Fruit fly (Drosophila melanogaster) whole organism, embryonic: ENCODE data around the gene Tango2.
A peak's percentile ranks its signal among the peaks of the same experiment; 100 is the strongest.

Source experiments
- Atf-2 ChIP-seq: fragments of 200-800 bp; sonication (Bioruptor generic); optimal IDR thresholded peaks from 2 replicates; lab custom pipeline; 2016; ENCODE audit warnings: missing biosample characterization, missing genetic modification characterization
- CG11560 ChIP-seq: fragments of 200-800 bp; sonication (Bioruptor generic); IDR thresholded peaks from 3 replicates; pipeline ENCODE4 v1.3.6; 2022; ENCODE audit warnings: missing biosample characterization, missing genetic modification characterization
- CG11696 ChIP-seq: fragments of 200-800 bp; sonication (Bioruptor generic); IDR thresholded peaks from 2 replicates; pipeline ENCODE4 v1.3.6; 2022; ENCODE audit warnings: missing biosample characterization, missing genetic modification characterization
- CG12659 ChIP-seq: fragments of 200-800 bp; sonication (Bioruptor generic); optimal IDR thresholded peaks from 3 replicates; lab custom pipeline; 2017; ENCODE audit warnings: mild to moderate bottlenecking, missing biosample characterization, missing genetic modification reagents, missing genetic modification characterization
- CG12942 ChIP-seq: fragments of 200-800 bp; sonication (Bioruptor generic); optimal IDR thresholded peaks from 3 replicates; lab custom pipeline; 2016; ENCODE audit warnings: missing biosample characterization, missing genetic modification characterization
- CG17829 ChIP-seq: fragments of 200-800 bp; optimal IDR thresholded peaks from 2 replicates; lab custom pipeline; 2019; ENCODE audit warnings: missing biosample characterization, mild to moderate bottlenecking, missing genetic modification characterization, moderate library complexity
- CG18011 ChIP-seq: fragments of 200-800 bp; sonication (Bioruptor generic); optimal IDR thresholded peaks from 2 replicates; lab custom pipeline; 2017; ENCODE audit warnings: missing biosample characterization, missing genetic modification characterization, mild to moderate bottlenecking, moderate library complexity, missing genotype
- CG2712 ChIP-seq: fragments of 200-800 bp; optimal IDR thresholded peaks from 3 replicates; lab custom pipeline; 2019; ENCODE audit warnings: missing biosample characterization, mild to moderate bottlenecking, missing genetic modification characterization, moderate library complexity
- CG34422 ChIP-seq: fragments of 200-800 bp; sonication (Bioruptor generic); IDR thresholded peaks from 3 replicates; pipeline ENCODE4 v1.3.6; 2022; ENCODE audit warnings: missing biosample characterization, missing genetic modification characterization
- CG4282 ChIP-seq: fragments of 200-800 bp; sonication (Bioruptor generic); optimal IDR thresholded peaks from 2 replicates; lab custom pipeline; 2016; ENCODE audit warnings: missing biosample characterization, missing genetic modification characterization
- CG6175 ChIP-seq: fragments of 200-800 bp; sonication (Bioruptor generic); IDR thresholded peaks from 3 replicates; pipeline ENCODE4 v1.3.6; 2022; ENCODE audit warnings: missing biosample characterization, missing genetic modification characterization
- CG6813 ChIP-seq: fragments of 200-800 bp; sonication (Bioruptor generic); optimal IDR thresholded peaks from 2 replicates; lab custom pipeline; 2017; ENCODE audit warnings: missing biosample characterization, missing genetic modification characterization, mild to moderate bottlenecking, moderate library complexity, missing genetic modification reagents
- CG8359 ChIP-seq: fragments of 200-800 bp; sonication (Bioruptor generic); optimal IDR thresholded peaks from 2 replicates; lab custom pipeline; 2017; ENCODE audit warnings: missing biosample characterization, mild to moderate bottlenecking, missing genetic modification characterization, borderline replicate concordance
- CG9215 ChIP-seq: fragments of 200-800 bp; sonication (Bioruptor generic); IDR thresholded peaks from 2 replicates; pipeline ENCODE4 v1.3.6; 2022; ENCODE audit warnings: missing biosample characterization, missing genetic modification characterization
- CG9727 ChIP-seq: fragments of 200-800 bp; sonication (Bioruptor generic); optimal IDR thresholded peaks from 3 replicates; lab custom pipeline; 2017; ENCODE audit warnings: missing biosample characterization, mild to moderate bottlenecking, missing genetic modification characterization
- CG9797 ChIP-seq: fragments of 200-800 bp; sonication (Bioruptor generic); optimal IDR thresholded peaks from 3 replicates; lab custom pipeline; 2018; ENCODE audit warnings: missing biosample characterization, mild to moderate bottlenecking, missing genetic modification characterization
- CHES-1-like ChIP-seq: fragments of 200-800 bp; sonication (Bioruptor generic); optimal IDR thresholded peaks from 2 replicates; lab custom pipeline; 2016; ENCODE audit warnings: missing biosample characterization, missing genetic modification characterization
- Dp ChIP-seq: fragments of 200-800 bp; sonication (Bioruptor generic); optimal IDR thresholded peaks from 2 replicates; lab custom pipeline; 2018; ENCODE audit warnings: missing biosample characterization, mild to moderate bottlenecking, missing genetic modification characterization, moderate library complexity
- Drgx ChIP-seq: fragments of 200-800 bp; sonication (Bioruptor generic); IDR thresholded peaks from 2 replicates; pipeline ENCODE4 v1.3.6; 2022; ENCODE audit warnings: missing biosample characterization, missing genetic modification characterization
- HLH3B ChIP-seq: fragments of 200-800 bp; sonication (Bioruptor generic); IDR thresholded peaks from 2 replicates; pipeline ENCODE4 v1.3.6; 2022; ENCODE audit warnings: missing biosample characterization, missing genetic modification characterization
- HLH54F ChIP-seq: fragments of 200-800 bp; sonication (Bioruptor generic); optimal IDR thresholded peaks from 3 replicates; lab custom pipeline; 2016; ENCODE audit warnings: missing biosample characterization, missing genetic modification characterization
- Hand ChIP-seq: fragments of 200-800 bp; sonication (Bioruptor generic); optimal IDR thresholded peaks from 2 replicates; lab custom pipeline; 2017; ENCODE audit warnings: mild to moderate bottlenecking, missing biosample characterization, missing genetic modification reagents, missing genetic modification characterization
- Lpt ChIP-seq: fragments of >200 bp; optimal IDR thresholded peaks from 2 replicates; lab custom pipeline; 2018; ENCODE audit warnings: missing biosample characterization, missing genetic modification characterization
- MESR4 ChIP-seq: fragments of 200-800 bp; sonication (Bioruptor generic); optimal IDR thresholded peaks from 2 replicates; lab custom pipeline; 2018; ENCODE audit warnings: missing biosample characterization, mild to moderate bottlenecking, missing genetic modification characterization, moderate library complexity
- Mrtf ChIP-seq: fragments of 200-800 bp; sonication (Bioruptor generic); IDR thresholded peaks from 3 replicates; pipeline ENCODE4 v1.3.6; 2022; ENCODE audit warnings: missing biosample characterization, missing genetic modification characterization
- Myb ChIP-seq: fragments of 200-800 bp; sonication (Bioruptor generic); optimal IDR thresholded peaks from 2 replicates; lab custom pipeline; 2016; ENCODE audit warnings: missing biosample characterization, missing genetic modification characterization
- Nf-YB ChIP-seq: fragments of 200-800 bp; sonication (Bioruptor generic); optimal IDR thresholded peaks from 3 replicates; lab custom pipeline; 2019; ENCODE audit warnings: missing biosample characterization, mild to moderate bottlenecking, missing genetic modification characterization, moderate library complexity
- Optix ChIP-seq: fragments of 200-800 bp; sonication (Bioruptor generic); IDR thresholded peaks from 3 replicates; pipeline ENCODE4 v1.3.6; 2022; ENCODE audit warnings: missing biosample characterization, missing genetic modification characterization
- Rfx ChIP-seq: fragments of 200-800 bp; sonication (Bioruptor generic); IDR thresholded peaks from 2 replicates; pipeline ENCODE4 v1.3.6; 2022; ENCODE audit warnings: missing biosample characterization, missing genetic modification characterization
- Side ChIP-seq: fragments of 200-800 bp; sonication (Bioruptor generic); optimal IDR thresholded peaks from 2 replicates; lab custom pipeline; 2016; ENCODE audit warnings: missing biosample characterization, missing genetic modification characterization
- Vsx1 ChIP-seq: fragments of 200-800 bp; sonication (Bioruptor generic); optimal IDR thresholded peaks from 2 replicates; lab custom pipeline; 2017; ENCODE audit warnings: missing biosample characterization, mild to moderate bottlenecking, missing genetic modification characterization, missing genetic modification reagents
- Xrp1 ChIP-seq: fragments of 200-800 bp; sonication (Bioruptor generic); IDR thresholded peaks from 2 replicates; pipeline ENCODE4 v1.3.6; 2022; ENCODE audit warnings: missing biosample characterization, missing genetic modification characterization
- abd-A ChIP-seq: fragments of 200-800 bp; sonication (Bioruptor generic); optimal IDR thresholded peaks from 3 replicates; lab custom pipeline; 2019; ENCODE audit warnings: missing biosample characterization, mild to moderate bottlenecking, missing genetic modification characterization, moderate library complexity
- ase ChIP-seq: fragments of 200-800 bp; sonication (Bioruptor generic); IDR thresholded peaks from 3 replicates; pipeline ENCODE4 v1.3.6; 2022; ENCODE audit warnings: missing biosample characterization, missing genetic modification characterization
- bowl ChIP-seq: fragments of 200-800 bp; sonication (Bioruptor generic); IDR thresholded peaks from 2 replicates; pipeline ENCODE4 v1.3.6; 2022; ENCODE audit warnings: missing biosample characterization, missing genetic modification characterization
- fd64A ChIP-seq: fragments of 200-800 bp; sonication (Bioruptor generic); optimal IDR thresholded peaks from 3 replicates; lab custom pipeline; 2018; ENCODE audit warnings: missing biosample characterization, mild to moderate bottlenecking, missing genetic modification characterization
- fu2 ChIP-seq: fragments of 200-800 bp; sonication (Bioruptor generic); optimal IDR thresholded peaks from 2 replicates; lab custom pipeline; 2016; ENCODE audit warnings: missing biosample characterization, missing genetic modification characterization
- grau ChIP-seq: fragments of 200-800 bp; optimal IDR thresholded peaks from 3 replicates; lab custom pipeline; 2019; ENCODE audit warnings: missing biosample characterization, mild to moderate bottlenecking, missing genetic modification characterization, moderate library complexity
- gsb-n ChIP-seq: fragments of 200-800 bp; sonication (Bioruptor generic); optimal IDR thresholded peaks from 3 replicates; lab custom pipeline; 2018; ENCODE audit warnings: missing biosample characterization, mild to moderate bottlenecking, missing genetic modification characterization
- her ChIP-seq: fragments of 200-800 bp; sonication (Bioruptor generic); optimal IDR thresholded peaks from 2 replicates; lab custom pipeline; 2016; ENCODE audit warnings: missing biosample characterization, missing genetic modification characterization
- ind ChIP-seq: fragments of 200-800 bp; sonication (Bioruptor generic); optimal IDR thresholded peaks from 3 replicates; lab custom pipeline; 2016; ENCODE audit warnings: missing biosample characterization, missing genetic modification characterization
- kni ChIP-seq: fragments of 200-800 bp; sonication (Bioruptor generic); optimal IDR thresholded peaks from 3 replicates; lab custom pipeline; 2017; ENCODE audit warnings: mild to moderate bottlenecking, missing biosample characterization, missing genetic modification reagents, missing genetic modification characterization
- odd ChIP-seq: fragments of 200-800 bp; sonication (Bioruptor generic); optimal IDR thresholded peaks from 2 replicates; lab custom pipeline; 2017; ENCODE audit warnings: missing biosample characterization, mild to moderate bottlenecking, missing genetic modification characterization
- pita ChIP-seq: fragments of 200-800 bp; sonication (Bioruptor generic); optimal IDR thresholded peaks from 2 replicates; lab custom pipeline; 2017; ENCODE audit warnings: missing biosample characterization, mild to moderate bottlenecking, missing genetic modification characterization
- pros ChIP-seq: fragments of 200-800 bp; sonication (Bioruptor generic); optimal IDR thresholded peaks from 3 replicates; lab custom pipeline; 2019; ENCODE audit warnings: missing biosample characterization, mild to moderate bottlenecking, missing genetic modification characterization, moderate library complexity
- pzg ChIP-seq: fragments of 200-800 bp; sonication (Bioruptor generic); optimal IDR thresholded peaks from 3 replicates; lab custom pipeline; 2018; ENCODE audit warnings: missing biosample characterization, mild to moderate bottlenecking, missing genetic modification characterization, moderate library complexity
- ranshi ChIP-seq: fragments of 200-800 bp; sonication (Bioruptor generic); IDR thresholded peaks from 2 replicates; pipeline ENCODE4 v1.3.6; 2022; ENCODE audit warnings: missing biosample characterization, missing genetic modification characterization
- salm ChIP-seq: fragments of 200-800 bp; sonication (Bioruptor generic); optimal IDR thresholded peaks from 2 replicates; lab custom pipeline; 2018; ENCODE audit warnings: missing biosample characterization, mild to moderate bottlenecking, missing genetic modification characterization
- sens ChIP-seq: fragments of 200-800 bp; sonication (Bioruptor generic); peaks from one replicate; lab custom pipeline; 2016; ENCODE audit warnings: missing biosample characterization, missing genetic modification characterization
- sens-2 ChIP-seq: fragments of 200-800 bp; sonication (Bioruptor generic); IDR thresholded peaks from 2 replicates; pipeline ENCODE4 v1.3.6; 2022; ENCODE audit warnings: missing biosample characterization, missing genetic modification characterization
- sima ChIP-seq: fragments of 200-800 bp; sonication (Bioruptor generic); optimal IDR thresholded peaks from 2 replicates; lab custom pipeline; 2016; ENCODE audit warnings: missing biosample characterization, missing genetic modification characterization
- vfl ChIP-seq: fragments of 200-800 bp; sonication (Bioruptor generic); optimal IDR thresholded peaks from 2 replicates; lab custom pipeline; 2016; ENCODE audit warnings: missing biosample characterization, missing genetic modification characterization
- wek ChIP-seq: fragments of 200-800 bp; sonication (Bioruptor generic); optimal IDR thresholded peaks from 3 replicates; lab custom pipeline; 2018; ENCODE audit warnings: missing biosample characterization, mild to moderate bottlenecking, missing genetic modification characterization, moderate library complexity

The Tango2 gene

dm6 chrX:13632606-13633005 lies 15.8 kb downstream of the Tango2 start (continued):
- TF ChIP-seq Drgx (GFP tag; lab: Robert Waterston, UW) = no peak
- no peak for TF ChIP-seq Optix
- TF ChIP-seq CG6813 = peak; percentile 25
- no peak for TF ChIP-seq sima (GFP tag; lab: Kevin White, UChicago)
- no peak for TF ChIP-seq CG6175 (GFP tag; lab: Robert Waterston, UW)
- TF ChIP-seq CG11696 = no peak
- no peak for TF ChIP-seq Mrtf (GFP tag; lab: Robert Waterston, UW)
- no peak for TF ChIP-seq ase (GFP tag; lab: Robert Waterston, UW)
- TF ChIP-seq fd64A = no peak
- TF ChIP-seq ranshi (GFP tag; lab: Robert Waterston, UW) = no peak
- no peak for TF ChIP-seq pros
- no peak for TF ChIP-seq Myb
- no peak for TF ChIP-seq HLH3B (GFP tag; lab: Robert Waterston, UW)
- no peak for TF ChIP-seq CG11560 (tag; lab: Robert Waterston, UW)
- TF ChIP-seq ind = no peak
- TF ChIP-seq Xrp1 (GFP tag; lab: Robert Waterston, UW) = no peak
- TF ChIP-seq CG12942 (GFP tag; lab: Kevin White, UChicago) = no peak
- no peak for TF ChIP-seq sens-2
- TF ChIP-seq Rfx = peak; percentile 46; the same call in 1 of the 2 replicates
- TF ChIP-seq CG8359 (GFP tag; lab: Kevin White, UChicago) = no peak
- TF ChIP-seq CG4282 (GFP tag; lab: Kevin White, UChicago) = no peak
- TF ChIP-seq CG9727 = no peak
- no peak for TF ChIP-seq CG9797 (GFP tag; lab: Kevin White, UChicago)
- TF ChIP-seq bowl (GFP tag; lab: Robert Waterston, UW) = no peak
- no peak for TF ChIP-seq salm (tag; lab: Kevin White, UChicago)
- TF ChIP-seq Lpt (GFP tag; lab: Kevin White, UChicago) = no peak
- TF ChIP-seq pita (GFP tag; lab: Kevin White, UChicago) = no peak
- TF ChIP-seq kni (GFP tag; lab: Kevin White, UChicago) = no peak
- TF ChIP-seq fu2 = no peak
- TF ChIP-seq sens = no peak
- no peak for TF ChIP-seq Dp (GFP tag; lab: Kevin White, UChicago)
- TF ChIP-seq vfl = no peak
- TF ChIP-seq HLH54F (GFP tag; lab: Kevin White, UChicago) = no peak
- TF ChIP-seq CG9215 = no peak
- TF ChIP-seq abd-A (tag; lab: Kevin White, UChicago) = peak; percentile 37
- no peak for TF ChIP-seq Atf-2 (GFP tag; lab: Kevin White, UChicago)
- peak; percentile 13 for TF ChIP-seq CG12659
- TF ChIP-seq Vsx1 (GFP tag; lab: Kevin White, UChicago) = no peak
- TF ChIP-seq CG34422 (GFP tag; lab: Robert Waterston, UW) = no peak
- no peak for TF ChIP-seq her
- TF ChIP-seq MESR4 = no peak
- TF ChIP-seq pzg = no peak
- TF ChIP-seq CG2712 = no peak
- no peak for TF ChIP-seq wek
- no peak for TF ChIP-seq CG18011 (GFP tag; lab: Kevin White, UChicago)
- no peak for TF ChIP-seq gsb-n (tag; lab: Kevin White, UChicago)
- no peak for TF ChIP-seq CG17829 (tag; lab: Kevin White, UChicago)
- TF ChIP-seq Hand = no peak
- no peak for TF ChIP-seq odd (GFP tag; lab: Kevin White, UChicago)
- no peak for TF ChIP-seq Nf-YB (GFP tag; lab: Kevin White, UChicago)
- no peak for TF ChIP-seq Side (GFP tag; lab: Kevin White, UChicago)
- TF ChIP-seq CHES-1-like = no peak
- TF ChIP-seq grau (tag; lab: Kevin White, UChicago) = no peak
